Fruit fly (Drosophila melanogaster) whole organism, embryonic: ENCODE measurements around the gene tau.

Experiments used
- CG18476 ChIP-seq: fragments of 200-800 bp; sonication (Bioruptor generic); optimal IDR thresholded peaks from 2 replicates; lab custom pipeline; 2016; ENCODE audit warnings: missing biosample characterization, mild to moderate bottlenecking, missing genetic modification characterization
- CG3995 ChIP-seq: fragments of 200-800 bp; sonication (Bioruptor generic); optimal IDR thresholded peaks from 3 replicates; lab custom pipeline; 2016; ENCODE audit warnings: missing biosample characterization, missing genetic modification characterization
- CkIIα-i1 ChIP-seq: fragments of 200-800 bp; sonication (Bioruptor generic); IDR thresholded peaks from 2 replicates; pipeline ENCODE4 v1.3.6; 2022; ENCODE audit warnings: missing biosample characterization, missing genetic modification characterization
- GATAe ChIP-seq: fragments of 200-800 bp; sonication (Bioruptor generic); conservative IDR thresholded peaks from 2 replicates; pipeline ENCODE4 v1.3.6; 2022; ENCODE audit warnings: missing biosample characterization, missing genetic modification characterization
- eyg ChIP-seq: fragments of 200-800 bp; sonication (Bioruptor generic); optimal IDR thresholded peaks from 3 replicates; lab custom pipeline; 2016; ENCODE audit warnings: missing biosample characterization, missing genetic modification characterization
- hb ChIP-seq: fragments of 200-800 bp; sonication (Bioruptor generic); IDR thresholded peaks from 3 replicates; pipeline ENCODE4 v1.3.6; 2022; ENCODE audit warnings: missing biosample characterization, missing genetic modification characterization; ENCODE audit not compliant: partially characterized antibody

- no peak for TF ChIP-seq CG18476 (GFP tag; lab: Kevin White, UChicago)
- no peak for TF ChIP-seq eyg (GFP tag; lab: Kevin White, UChicago)
- TF ChIP-seq hb (GFP tag; lab: Robert Waterston, UW), result no peak
- TF ChIP-seq CG3995 (GFP tag; lab: Kevin White, UChicago), result no peak
- TF ChIP-seq CkIIα-i1 (GFP tag; lab: Robert Waterston, UW), result no peak
- TF ChIP-seq GATAe (GFP tag; lab: Robert Waterston, UW), result no peak
Measured at dm6 chr3R:27625911-27626310, 30.9 kb downstream of the tau start, which contains the start of gene CG5612.
